Worm (Caenorhabditis elegans) whole organism, midembryonic: ENCODE measurements around the gene trap-3.

Experiments used
- flt-1 ChIP-seq: fragments of 200-800 bp; sonication (Bioruptor generic); IDR thresholded peaks from 2 replicates; pipeline ENCODE4 v1.3.6; 2022; ENCODE audit warnings: missing genetic modification characterization, missing compliant biosample characterization
- ref-1 ChIP-seq: fragments of 200-800 bp; sonication (Bioruptor generic); conservative IDR thresholded peaks from 2 replicates; pipeline ENCODE4 v1.3.6; 2022; ENCODE audit warnings: missing genetic modification reagents, missing genetic modification characterization, missing compliant biosample characterization
- tab-1 ChIP-seq: fragments of 200-800 bp; sonication (Bioruptor generic); IDR thresholded peaks from 2 replicates; pipeline ENCODE4 v1.3.6; 2022; ENCODE audit warnings: missing genetic modification characterization, missing compliant biosample characterization

ce11 chrIV:2387970-2388705 lies 1.1 kb upstream of the trap-3 start, which contains the start of gene sec-61.B:
- TF ChIP-seq ref-1 (no peak), tab-1 (no peak), flt-1 (GFP tag; lab: Robert Waterston, UW) (no peak)
